Worm (Caenorhabditis elegans) whole organism, L3 larva: ENCODE measurements around the gene zig-6.

Experiments used
- pqm-1 ChIP-seq: fragments of 150-350 bp; optimal IDR thresholded peaks from 2 replicates; lab custom pipeline; 2017; ENCODE audit warnings: missing biosample characterization, missing genetic modification characterization, inconsistent platforms
- unc-62 ChIP-seq: fragments of 150-350 bp; sonication (generic microtip); optimal IDR thresholded peaks from 4 replicates; lab custom pipeline; 2014; ENCODE audit warnings: missing biosample characterization, missing genetic modification reagents, missing genetic modification characterization
- ztf-11 ChIP-seq: fragments of 150-350 bp; optimal IDR thresholded peaks from 2 replicates; lab custom pipeline; 2014; ENCODE audit warnings: missing biosample characterization, missing genetic modification characterization

DNA sequence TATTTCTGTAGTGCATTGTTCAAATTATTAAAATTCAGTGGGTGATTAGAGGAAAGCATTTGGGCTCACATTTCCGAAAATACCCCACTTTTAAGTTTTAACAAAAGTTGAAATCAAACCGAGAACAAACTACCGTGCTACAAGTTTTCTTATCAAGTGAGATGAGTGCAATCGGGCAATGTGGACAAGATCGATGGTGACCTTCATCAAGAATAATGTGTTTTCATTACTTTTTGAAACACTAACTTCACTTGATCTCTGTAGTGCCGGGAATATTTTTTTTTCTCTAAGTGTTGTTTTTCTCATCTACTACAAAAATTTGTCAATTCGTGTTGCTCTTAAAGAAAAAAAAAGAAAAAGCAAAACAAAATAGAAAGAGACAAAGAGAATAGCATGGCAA, 20.0 kb upstream of the zig-6 start:
- TF ChIP-seq ztf-11 (tag; lab: Kevin White, UChicago): no peak
- TF ChIP-seq pqm-1 (tag; lab: Kevin White, UChicago): no peak
- TF ChIP-seq unc-62: no peak
